Worm (Caenorhabditis elegans): ENCODE data around the gene srz-94.

The srz-94 gene

ce11 chrV:16992383-16992782, 43.4 kb downstream of the srz-94 start:
- TF ChIP-seq ztf-4 (tag; optimal IDR thresholded peaks at IDR 0.05), result no peak
- no peak for TF ChIP-seq sem-4 (tag; optimal IDR thresholded peaks at IDR 0.05)
- TF ChIP-seq mbf-1 (tag; optimal IDR thresholded peaks at IDR 0.05), result no peak
- TF ChIP-seq ama-1 (optimal IDR thresholded peaks at IDR 0.05), result no peak
- TF ChIP-seq lin-39 (tag; optimal IDR thresholded peaks at IDR 0.05), result no peak
- no peak for TF ChIP-seq C34F6.9 (tag; optimal IDR thresholded peaks at IDR 0.05)
- no peak for TF ChIP-seq egl-27 (tag; optimal IDR thresholded peaks at IDR 0.05)
- no peak for TF ChIP-seq mab-5 (tag; optimal IDR thresholded peaks at IDR 0.05)
- no peak for TF ChIP-seq dmd-4 (tag; optimal IDR thresholded peaks at IDR 0.05)
- TF ChIP-seq nhr-237 (tag; optimal IDR thresholded peaks at IDR 0.05), result no peak
- no peak for TF ChIP-seq nhr-10 (tag; optimal IDR thresholded peaks at IDR 0.05)

DNA sequence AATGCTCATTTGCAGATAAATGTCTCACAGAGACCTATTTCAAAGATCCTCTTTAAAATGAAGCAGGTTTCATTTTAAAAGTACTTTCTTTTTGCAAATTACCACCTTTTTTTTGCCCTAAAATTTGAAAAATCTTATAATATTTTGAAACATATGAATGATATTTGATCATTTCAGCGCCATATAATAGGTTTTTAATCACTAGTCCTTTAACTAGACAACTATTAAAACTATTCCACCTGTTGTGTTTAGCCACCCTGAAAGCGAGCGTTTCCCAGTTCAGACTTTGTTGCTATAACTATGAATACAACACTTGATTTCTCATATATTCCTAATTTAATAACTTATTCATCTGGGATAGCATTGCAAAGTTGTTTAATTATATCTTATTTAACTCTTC, 44.0 kb downstream of the srz-94 start, which contains the start of gene srz-95:
Gene srz-95 (plus strand): TSS at position 301 of the 400 bp plus-strand sequence.
- TF ChIP-seq unc-55 (GFP tag; optimal IDR thresholded peaks at IDR 0.05) (no peak), aly-2 (tag; optimal IDR thresholded peaks at IDR 0.05) (no peak), sma-9 (GFP tag; optimal IDR thresholded peaks at IDR 0.05) (no peak), sma-9 (tag; optimal IDR thresholded peaks at IDR 0.05) (no peak), egl-27 (tag; optimal IDR thresholded peaks at IDR 0.05) (no peak)

ce11 chrV:16988614-16989013, 47.1 kb downstream of the srz-94 start, which contains the start of gene Y102A5C.27:
TSS of gene Y102A5C.27 (minus strand) at chrV:16988714.
- TF ChIP-seq lin-39 (tag; optimal IDR thresholded peaks at IDR 0.05) (no peak), ceh-82 (tag; optimal IDR thresholded peaks at IDR 0.05) (no peak), dmd-4 (tag; optimal IDR thresholded peaks at IDR 0.05) (no peak), elt-1 (tag; optimal IDR thresholded peaks at IDR 0.05) (no peak), nhr-11 (tag; optimal IDR thresholded peaks at IDR 0.05) (no peak), nhr-12 (tag; optimal IDR thresholded peaks at IDR 0.05) (no peak), sma-3 (GFP tag; optimal IDR thresholded peaks at IDR 0.05) (no peak), peb-1 (tag; optimal IDR thresholded peaks at IDR 0.05) (no peak), alr-1 (tag; optimal IDR thresholded peaks at IDR 0.05) (no peak), unc-62 (GFP tag; optimal IDR thresholded peaks at IDR 0.05) (no peak), nhr-6 (tag; optimal IDR thresholded peaks at IDR 0.05) (no peak), egl-27 (tag; optimal IDR thresholded peaks at IDR 0.05) (no peak), ztf-11 (tag; optimal IDR thresholded peaks at IDR 0.05) (no peak)

- TF ChIP-seq gmeb-1 (tag; optimal IDR thresholded peaks at IDR 0.05), result no peak
- no peak for TF ChIP-seq unc-55 (GFP tag; optimal IDR thresholded peaks at IDR 0.05)
- TF ChIP-seq unc-39 (tag; optimal IDR thresholded peaks at IDR 0.05), result no peak
- no peak for TF ChIP-seq ceh-16 (tag; optimal IDR thresholded peaks at IDR 0.05)
- TF ChIP-seq ama-1 (optimal IDR thresholded peaks at IDR 0.05), result no peak
- TF ChIP-seq nhr-11 (tag; optimal IDR thresholded peaks at IDR 0.05), result no peak
- no peak for TF ChIP-seq lin-39 (tag; optimal IDR thresholded peaks at IDR 0.05)
- TF ChIP-seq ztf-4 (tag; optimal IDR thresholded peaks at IDR 0.05), result no peak
- no peak for TF ChIP-seq sma-3 (GFP tag; optimal IDR thresholded peaks at IDR 0.05)
- TF ChIP-seq lin-11 (tag; optimal IDR thresholded peaks at IDR 0.05), result no peak
- no peak for TF ChIP-seq unc-62 (GFP tag; optimal IDR thresholded peaks at IDR 0.05)
- no peak for TF ChIP-seq skn-1 (tag; optimal IDR thresholded peaks at IDR 0.05)
- TF ChIP-seq nhr-6 (tag; optimal IDR thresholded peaks at IDR 0.05), result no peak
- no peak for TF ChIP-seq blmp-1 (tag; optimal IDR thresholded peaks at IDR 0.05; ENCODE audit: insufficient read depth)
- no peak for TF ChIP-seq mdl-1 (tag; optimal IDR thresholded peaks at IDR 0.05)
- TF ChIP-seq Y55F3AM.14 (GFP tag; optimal IDR thresholded peaks at IDR 0.05), result no peak
- TF ChIP-seq nhr-23 (tag; optimal IDR thresholded peaks at IDR 0.05), result no peak
- no peak for TF ChIP-seq sem-4 (tag; optimal IDR thresholded peaks at IDR 0.05)
- TF ChIP-seq nhr-77 (tag; optimal IDR thresholded peaks at IDR 0.05), result no peak
- TF ChIP-seq elt-1 (tag; optimal IDR thresholded peaks at IDR 0.05), result no peak
These were observed 48.0 kb downstream of the srz-94 start for ce11 chrV:16987783-16988182.

DNA sequence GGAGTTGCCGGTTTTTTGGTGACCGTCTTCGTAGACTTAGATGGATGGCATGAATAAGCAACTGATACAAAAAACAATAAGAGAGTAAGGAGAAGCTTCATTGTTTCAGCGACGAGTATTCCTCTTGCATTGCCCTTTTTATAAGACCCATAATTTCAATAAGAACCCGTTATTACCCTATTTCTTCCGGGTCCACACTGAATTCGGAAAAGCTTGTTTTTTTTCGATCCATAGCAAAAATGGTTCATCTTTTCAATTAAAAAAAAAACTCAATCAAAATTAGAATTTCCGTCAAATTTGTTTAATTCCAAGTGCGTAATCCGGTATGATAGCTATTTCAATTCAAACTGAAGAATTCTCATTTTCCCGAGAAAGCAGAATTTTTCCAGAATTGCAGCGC, 48.7 kb downstream of the srz-94 start, which contains the start of gene Y102A5C.40:
Gene Y102A5C.40 (minus strand): TSS at position 101 of the 400 bp plus-strand sequence.
- TF ChIP-seq sem-4 (tag; optimal IDR thresholded peaks at IDR 0.05) (no peak), dmd-4 (tag; optimal IDR thresholded peaks at IDR 0.05) (no peak)
